Worm (Caenorhabditis elegans) whole organism, L2 larva: Measurements from ENCODE around the gene EEED8.15.

Experiments used
- R02D3.7 ChIP-seq: fragments of 150-350 bp; optimal IDR thresholded peaks from 2 replicates; lab custom pipeline; 2014; ENCODE audit warnings: missing biosample characterization, missing genetic modification characterization
- aly-2 ChIP-seq: fragments of 150-350 bp; optimal IDR thresholded peaks from 2 replicates; lab custom pipeline; 2014; ENCODE audit warnings: missing biosample characterization, missing genetic modification characterization
- blmp-1 ChIP-seq: sonication (generic microtip); optimal IDR thresholded peaks from 2 replicates; lab custom pipeline; 2017; ENCODE audit warnings: missing genetic modification characterization, mild to moderate bottlenecking, missing compliant biosample characterization, antibody characterized with exemption, moderate library complexity; ENCODE audit not compliant: insufficient read depth
- elt-1 ChIP-seq: fragments of 150-350 bp; optimal IDR thresholded peaks from 2 replicates; lab custom pipeline; 2014; ENCODE audit warnings: missing biosample characterization, missing genetic modification characterization
- fos-1 ChIP-seq: fragments of 150-350 bp; optimal IDR thresholded peaks from 2 replicates; lab custom pipeline; 2014; ENCODE audit warnings: missing biosample characterization, missing genetic modification characterization
- lin-13 ChIP-seq: fragments of 150-350 bp; optimal IDR thresholded peaks from 2 replicates; lab custom pipeline; 2014; ENCODE audit warnings: missing biosample characterization, missing genetic modification reagents, missing genetic modification characterization
- lsy-2 ChIP-seq, 2 experiments: fragments of 150-350 bp in 1 of 2; sonication (generic microtip) in 1 of 2; optimal IDR thresholded peaks; 2 replicates each; lab custom pipeline; 2014 to 2017; ENCODE audit warnings: missing biosample characterization in 2 of 2, missing genetic modification characterization in 2 of 2
- nhr-12 ChIP-seq: fragments of 150-350 bp; optimal IDR thresholded peaks from 2 replicates; lab custom pipeline; 2014; ENCODE audit warnings: missing biosample characterization, missing genetic modification characterization
- nhr-23 ChIP-seq: fragments of 150-350 bp; optimal IDR thresholded peaks from 2 replicates; lab custom pipeline; 2014; ENCODE audit warnings: missing biosample characterization, missing genetic modification reagents, missing genetic modification characterization
- nhr-77 ChIP-seq: fragments of 150-350 bp; optimal IDR thresholded peaks from 2 replicates; lab custom pipeline; 2014; ENCODE audit warnings: missing biosample characterization, missing genetic modification characterization
- snpc-4 ChIP-seq: fragments of 150-350 bp; optimal IDR thresholded peaks from 2 replicates; lab custom pipeline; 2014; ENCODE audit warnings: missing biosample characterization, missing genetic modification characterization
- ztf-11 ChIP-seq: sonication (generic microtip); optimal IDR thresholded peaks from 2 replicates; lab custom pipeline; 2017; ENCODE audit warnings: missing biosample characterization, missing genetic modification characterization

DNA sequence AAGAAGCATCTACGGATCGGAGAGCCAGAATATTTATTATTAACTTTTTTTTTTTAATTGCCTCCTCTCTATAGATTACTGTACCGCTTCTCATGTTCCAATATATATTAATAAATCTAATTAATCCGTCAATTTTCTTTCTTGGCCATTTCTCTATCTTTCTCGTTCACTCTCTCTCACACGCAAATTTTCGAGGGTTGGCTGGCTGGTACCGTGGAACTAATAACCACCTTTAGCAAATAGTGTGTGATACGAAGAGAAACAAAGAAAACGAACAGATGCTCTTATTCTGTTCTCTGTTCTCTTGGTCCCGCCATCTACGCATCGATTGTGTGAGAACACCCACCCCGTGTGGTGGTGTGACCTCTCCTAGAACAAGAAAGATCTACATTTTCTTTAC lies 712 bp upstream of the EEED8.15 start:
- TF ChIP-seq elt-1 (tag; lab: Kevin White, UChicago) (no peak), aly-2 (tag; lab: Kevin White, UChicago) (no peak), snpc-4 (no peak), nhr-23 (tag; lab: Kevin White, UChicago) (no peak), lsy-2 (tag; optimal IDR thresholded peaks at IDR 0.05; lab: Kevin White, UChicago) (no peak), fos-1 (tag; lab: Kevin White, UChicago) (no peak), blmp-1 (no peak), lin-13 (GFP tag; lab: Kevin White, UChicago) (no peak), ztf-11 (tag; lab: Kevin White, UChicago) (no peak), nhr-12 (no peak), nhr-77 (tag; lab: Kevin White, UChicago) (no peak), R02D3.7 (no peak)
